Fruit fly (Drosophila melanogaster) whole organism, embryonic: ENCODE results near the gene Hsp110.

Experiments
- Abd-B ChIP-seq: fragments of 200-800 bp; sonication (Bioruptor generic); optimal IDR thresholded peaks from 2 replicates; lab custom pipeline; 2018; ENCODE audit warnings: missing biosample characterization, mild to moderate bottlenecking, missing genetic modification characterization, moderate library complexity
- Atf3 ChIP-seq: fragments of 200-800 bp; sonication (Bioruptor generic); optimal IDR thresholded peaks from 3 replicates; lab custom pipeline; 2016; ENCODE audit warnings: missing biosample characterization, missing genetic modification characterization
- Atf6 ChIP-seq: fragments of 200-800 bp; sonication (Bioruptor generic); IDR thresholded peaks from 2 replicates; pipeline ENCODE4 v1.3.6; 2022; ENCODE audit warnings: missing biosample characterization, missing genetic modification characterization
- CG10979 ChIP-seq: fragments of 200-800 bp; sonication (Bioruptor generic); optimal IDR thresholded peaks from 2 replicates; lab custom pipeline; 2018; ENCODE audit warnings: missing biosample characterization, mild to moderate bottlenecking, missing genetic modification characterization, moderate library complexity
- CG11695 ChIP-seq: fragments of 200-800 bp; sonication (Bioruptor generic); IDR thresholded peaks from 3 replicates; pipeline ENCODE4 v1.3.6; 2022; ENCODE audit warnings: missing biosample characterization, missing genetic modification characterization
- CG12219 ChIP-seq: fragments of 200-800 bp; sonication (Bioruptor generic); optimal IDR thresholded peaks from 3 replicates; lab custom pipeline; 2018; ENCODE audit warnings: missing biosample characterization, mild to moderate bottlenecking, missing genetic modification characterization
- CG12299 ChIP-seq: fragments of 200-800 bp; sonication (Bioruptor generic); optimal IDR thresholded peaks from 2 replicates; lab custom pipeline; 2018; ENCODE audit warnings: missing biosample characterization, mild to moderate bottlenecking, missing genetic modification characterization
- CG13123 ChIP-seq: fragments of 200-800 bp; sonication (Bioruptor generic); optimal IDR thresholded peaks from 2 replicates; lab custom pipeline; 2016; ENCODE audit warnings: missing biosample characterization, missing genetic modification characterization
- CG13775 ChIP-seq: fragments of 200-800 bp; sonication (Bioruptor generic); optimal IDR thresholded peaks from 3 replicates; lab custom pipeline; 2017; ENCODE audit warnings: missing biosample characterization, mild to moderate bottlenecking, missing genetic modification characterization
- CG15696 ChIP-seq: fragments of 200-800 bp; sonication (Bioruptor generic); optimal IDR thresholded peaks from 2 replicates; lab custom pipeline; 2019; ENCODE audit warnings: missing biosample characterization, mild to moderate bottlenecking, missing genetic modification characterization, moderate library complexity
- CG17359 ChIP-seq: fragments of 200-800 bp; sonication (Bioruptor generic); optimal IDR thresholded peaks from 3 replicates; lab custom pipeline; 2018; ENCODE audit warnings: missing biosample characterization, mild to moderate bottlenecking, missing genetic modification characterization, moderate library complexity
- CG18476 ChIP-seq: fragments of 200-800 bp; sonication (Bioruptor generic); optimal IDR thresholded peaks from 2 replicates; lab custom pipeline; 2016; ENCODE audit warnings: missing biosample characterization, mild to moderate bottlenecking, missing genetic modification characterization
- CG30020 ChIP-seq: fragments of 200-800 bp; optimal IDR thresholded peaks from 2 replicates; lab custom pipeline; 2019; ENCODE audit warnings: missing biosample characterization, mild to moderate bottlenecking, missing genetic modification characterization, moderate library complexity
- CG30403 ChIP-seq: fragments of 200-800 bp; sonication (Bioruptor generic); optimal IDR thresholded peaks from 3 replicates; lab custom pipeline; 2016; ENCODE audit warnings: missing biosample characterization, missing genetic modification characterization
- CG3726 ChIP-seq: fragments of 200-800 bp; sonication (Bioruptor generic); IDR thresholded peaks from 3 replicates; pipeline ENCODE4, ENCODE4 v1.3.6; 2022; ENCODE audit warnings: missing biosample characterization, missing genetic modification characterization
- CG4424 ChIP-seq: fragments of 200-800 bp; sonication (Bioruptor generic); optimal IDR thresholded peaks from 3 replicates; lab custom pipeline; 2016; ENCODE audit warnings: missing biosample characterization, missing genetic modification characterization
- CG6254 ChIP-seq: fragments of 200-800 bp; sonication (Bioruptor generic); optimal IDR thresholded peaks from 3 replicates; lab custom pipeline; 2017; ENCODE audit warnings: mild to moderate bottlenecking, missing biosample characterization, missing genetic modification reagents, missing genetic modification characterization
- Dll ChIP-seq: fragments of 200-800 bp; sonication (Bioruptor generic); IDR thresholded peaks from 4 replicates; pipeline ENCODE4 v1.3.6; 2022; ENCODE audit warnings: missing biosample characterization, missing genetic modification characterization; ENCODE audit not compliant: partially characterized antibody
- Doc3 ChIP-seq: fragments of 200-800 bp; sonication (Bioruptor generic); IDR thresholded peaks from 3 replicates; pipeline ENCODE4 v1.3.6; 2022; ENCODE audit warnings: missing biosample characterization, missing genetic modification characterization; ENCODE audit not compliant: partially characterized antibody
- ERR ChIP-seq: fragments of 200-800 bp; sonication (Bioruptor generic); optimal IDR thresholded peaks from 2 replicates; lab custom pipeline; 2016; ENCODE audit warnings: missing biosample characterization, missing genetic modification characterization
- Hey ChIP-seq: fragments of 200-800 bp; sonication (Bioruptor generic); optimal IDR thresholded peaks from 3 replicates; lab custom pipeline; 2018; ENCODE audit warnings: missing biosample characterization, mild to moderate bottlenecking, missing genetic modification characterization
- Jarid2 ChIP-seq: fragments of 200-800 bp; sonication (Bioruptor generic); optimal IDR thresholded peaks from 3 replicates; lab custom pipeline; 2017; ENCODE audit warnings: mild to moderate bottlenecking, missing biosample characterization, missing genetic modification reagents, missing genetic modification characterization
- Lim3 ChIP-seq: fragments of 200-800 bp; sonication (Bioruptor generic); IDR thresholded peaks from 2 replicates; pipeline ENCODE4 v1.3.6; 2022; ENCODE audit warnings: missing biosample characterization, missing genetic modification characterization
- MBD-R2 ChIP-seq: fragments of 200-800 bp; sonication (Bioruptor generic); IDR thresholded peaks from 2 replicates; pipeline ENCODE4 v1.3.6; 2022; ENCODE audit warnings: missing biosample characterization, missing genetic modification characterization
- MESR4 ChIP-seq: fragments of 200-800 bp; sonication (Bioruptor generic); optimal IDR thresholded peaks from 2 replicates; lab custom pipeline; 2018; ENCODE audit warnings: missing biosample characterization, mild to moderate bottlenecking, missing genetic modification characterization, moderate library complexity
- NC2β ChIP-seq: fragments of 200-800 bp; sonication (Bioruptor generic); optimal IDR thresholded peaks from 2 replicates; lab custom pipeline; 2016; ENCODE audit warnings: missing biosample characterization, missing genetic modification characterization
- Rfx ChIP-seq: fragments of 200-800 bp; sonication (Bioruptor generic); IDR thresholded peaks from 2 replicates; pipeline ENCODE4 v1.3.6; 2022; ENCODE audit warnings: missing biosample characterization, missing genetic modification characterization
- Sox100B ChIP-seq: fragments of 200-800 bp; sonication (Bioruptor generic); optimal IDR thresholded peaks from 3 replicates; lab custom pipeline; 2018; ENCODE audit warnings: missing biosample characterization, mild to moderate bottlenecking, missing genetic modification characterization
- Spps ChIP-seq: fragments of 200-800 bp; sonication (Bioruptor generic); optimal IDR thresholded peaks from 2 replicates; lab custom pipeline; 2018; ENCODE audit warnings: missing biosample characterization, mild to moderate bottlenecking, missing genetic modification characterization
- cato ChIP-seq: fragments of 200-800 bp; sonication (Bioruptor generic); optimal IDR thresholded peaks from 2 replicates; lab custom pipeline; 2016; ENCODE audit warnings: missing biosample characterization, missing genetic modification characterization, borderline replicate concordance
- cg ChIP-seq: fragments of 200-800 bp; sonication (Bioruptor generic); optimal IDR thresholded peaks from 3 replicates; lab custom pipeline; 2019; ENCODE audit warnings: missing biosample characterization, mild to moderate bottlenecking, missing genetic modification characterization, moderate library complexity
- corto ChIP-seq: fragments of 200-800 bp; sonication (Bioruptor generic); optimal IDR thresholded peaks from 2 replicates; lab custom pipeline; 2016; ENCODE audit warnings: missing biosample characterization, mild to moderate bottlenecking, missing genetic modification characterization, moderate library complexity
- dan ChIP-seq: fragments of 200-800 bp; sonication (Bioruptor generic); IDR thresholded peaks from 2 replicates; pipeline ENCODE4 v1.3.6; 2022; ENCODE audit warnings: missing biosample characterization, missing genetic modification characterization
- danr ChIP-seq: fragments of 200-800 bp; sonication (Bioruptor generic); IDR thresholded peaks from 2 replicates; pipeline ENCODE4 v1.3.6; 2022; ENCODE audit warnings: missing biosample characterization, missing genetic modification characterization
- dati ChIP-seq: fragments of 200-800 bp; sonication (Bioruptor generic); IDR thresholded peaks from 2 replicates; pipeline ENCODE4 v1.3.6; 2022; ENCODE audit warnings: missing biosample characterization, missing genetic modification characterization
- dimm ChIP-seq: fragments of 200-800 bp; sonication (Bioruptor generic); IDR thresholded peaks from 2 replicates; pipeline ENCODE4 v1.3.6; 2022; ENCODE audit warnings: missing biosample characterization, missing genetic modification characterization
- en ChIP-seq: fragments of 200-800 bp; sonication (Bioruptor generic); optimal IDR thresholded peaks from 2 replicates; lab custom pipeline; 2016; ENCODE audit warnings: missing biosample characterization, missing genetic modification characterization
- fd3F ChIP-seq: fragments of 200-800 bp; sonication (Bioruptor generic); optimal IDR thresholded peaks from 2 replicates; lab custom pipeline; 2018; ENCODE audit warnings: missing biosample characterization, mild to moderate bottlenecking, missing genetic modification characterization, moderate library complexity
- gcm2 ChIP-seq: fragments of 200-800 bp; sonication (Bioruptor generic); optimal IDR thresholded peaks from 2 replicates; lab custom pipeline; 2016; ENCODE audit warnings: missing biosample characterization, missing genetic modification characterization
- gfzf ChIP-seq: fragments of 200-800 bp; sonication (Bioruptor generic); optimal IDR thresholded peaks from 2 replicates; lab custom pipeline; 2016; ENCODE audit warnings: missing biosample characterization, mild to moderate bottlenecking, missing genetic modification characterization, moderate library complexity
- gro ChIP-seq: fragments of 200-800 bp; sonication (Bioruptor generic); optimal IDR thresholded peaks from 2 replicates; lab custom pipeline; 2016; ENCODE audit warnings: missing biosample characterization, missing genetic modification characterization
- knrl ChIP-seq: fragments of 200-800 bp; sonication (Bioruptor generic); IDR thresholded peaks from 3 replicates; pipeline ENCODE4 v1.3.6; 2022; ENCODE audit warnings: missing biosample characterization, missing genetic modification characterization; ENCODE audit not compliant: partially characterized antibody
- nau ChIP-seq: fragments of 200-800 bp; sonication (Bioruptor generic); optimal IDR thresholded peaks from 3 replicates; lab custom pipeline; 2017; ENCODE audit warnings: missing biosample characterization, mild to moderate bottlenecking, missing genetic modification characterization, missing genetic modification reagents
- otp ChIP-seq: fragments of 200-800 bp; sonication (Bioruptor generic); IDR thresholded peaks from 3 replicates; pipeline ENCODE4, ENCODE4 v1.3.6; 2022; ENCODE audit warnings: missing biosample characterization, missing genetic modification characterization
- slp2 ChIP-seq: fragments of 200-800 bp; sonication (Bioruptor generic); optimal IDR thresholded peaks from 2 replicates; lab custom pipeline; 2016; ENCODE audit warnings: missing biosample characterization, missing genetic modification characterization
- sob ChIP-seq: fragments of 200-800 bp; sonication (Bioruptor generic); IDR thresholded peaks from 2 replicates; pipeline ENCODE4 v1.3.6; 2022; ENCODE audit warnings: missing biosample characterization, missing genetic modification characterization
- ssp ChIP-seq: fragments of 200-800 bp; sonication (Bioruptor generic); IDR thresholded peaks from 2 replicates; pipeline ENCODE4 v1.3.6; 2022; ENCODE audit warnings: missing biosample characterization, missing genetic modification characterization
- trem ChIP-seq: fragments of 200-800 bp; optimal IDR thresholded peaks from 3 replicates; lab custom pipeline; 2019; ENCODE audit warnings: missing biosample characterization, mild to moderate bottlenecking, missing genetic modification characterization, moderate library complexity
- vvl ChIP-seq: fragments of 200-800 bp; sonication (Bioruptor generic); IDR thresholded peaks from 2 replicates; pipeline ENCODE4 v1.3.6; 2022; ENCODE audit warnings: missing biosample characterization, missing genetic modification characterization
- wek ChIP-seq: fragments of 200-800 bp; sonication (Bioruptor generic); optimal IDR thresholded peaks from 3 replicates; lab custom pipeline; 2018; ENCODE audit warnings: missing biosample characterization, mild to moderate bottlenecking, missing genetic modification characterization, moderate library complexity

Hsp110 gene

dm6 chr3L:14049620-14050253, 12.9 kb downstream of the Hsp110 start, which contains the start of gene Neurl4 (continued):
- TF ChIP-seq Hey (tag; lab: Kevin White, UChicago) (no peak), cato (peak; percentile 20), trem (tag; lab: Kevin White, UChicago) (peak; percentile 76), MESR4 (peak; percentile 57), sob (GFP tag; lab: Robert Waterston, UW) (peak; percentile 24; the same call in 1 of the 2 replicates), cg (GFP tag; lab: Kevin White, UChicago) (no peak), CG12219 (GFP tag; lab: Kevin White, UChicago) (peak; percentile 75), MBD-R2 (GFP tag; lab: Robert Waterston, UW) (peak; percentile 69), ERR (GFP tag; lab: Kevin White, UChicago) (no peak), ssp (GFP tag; lab: Robert Waterston, UW) (peak; percentile 50), CG4424 (GFP tag; lab: Kevin White, UChicago) (no peak), fd3F (GFP tag; lab: Kevin White, UChicago) (peak; percentile 66), NC2β (GFP tag; lab: Kevin White, UChicago) (peak; percentile 62), slp2 (GFP tag; lab: Kevin White, UChicago) (peak; percentile 19), Jarid2 (GFP tag; lab: Kevin White, UChicago) (no peak), vvl (GFP tag; lab: Robert Waterston, UW) (peak; percentile 76), CG13123 (peak; percentile 33), CG30403 (peak; percentile 61), Doc3 (GFP tag; lab: Robert Waterston, UW) (no peak), CG17359 (tag; lab: Kevin White, UChicago) (peak; percentile 78), CG6254 (GFP tag; lab: Kevin White, UChicago) (peak; percentile 29), Rfx (GFP tag; lab: Robert Waterston, UW) (peak; percentile 80), Spps (peak; percentile 46), otp (peak; percentile 61; the same call in 2 of the 3 replicates), gfzf (peak; percentile 70), corto (GFP tag; lab: Kevin White, UChicago) (no peak), wek (GFP tag; lab: Kevin White, UChicago) (no peak), dan (GFP tag; lab: Robert Waterston, UW) (no peak), Lim3 (GFP tag; lab: Robert Waterston, UW) (no peak), CG18476 (GFP tag; lab: Kevin White, UChicago) (no peak), CG12299 (tag; lab: Kevin White, UChicago) (peak; percentile 1), gro (peak; percentile 43), CG11695 (GFP tag; lab: Robert Waterston, UW) (peak; percentile 54; the same call in 2 of the 3 replicates), CG13775 (GFP tag; lab: Kevin White, UChicago) (peak; percentile 69), CG10979 (tag; lab: Kevin White, UChicago) (peak; percentile 81), nau (GFP tag; lab: Kevin White, UChicago) (no peak), dati (GFP tag; lab: Robert Waterston, UW) (no peak), CG30020 (peak; percentile 29), en (peak; percentile 2), CG3726 (GFP tag; lab: Robert Waterston, UW) (no peak), Sox100B (GFP tag; lab: Kevin White, UChicago) (no peak), Atf6 (peak; percentile 63), Abd-B (GFP tag; lab: Kevin White, UChicago) (peak; percentile 62), CG15696 (peak; percentile 73), dimm (GFP tag; lab: Robert Waterston, UW) (no peak), gcm2 (GFP tag; lab: Kevin White, UChicago) (no peak), danr (0 out of 2 replicates have a peak, but pooled peaks have one; percentile 28), knrl (GFP tag; lab: Robert Waterston, UW) (no peak), Atf3 (GFP tag; lab: Kevin White, UChicago) (peak; percentile 69), Dll (GFP tag; lab: Robert Waterston, UW) (0 out of 4 replicates have a peak, but pooled peaks have one; percentile 15)
